Fruit fly (Drosophila melanogaster): ENCODE measurements around the gene CG17078.
A peak's percentile ranks its signal among the peaks of the same experiment; 100 is the strongest.

CG17078 gene

dm6 chr2L:305646-306045 lies 27.6 kb upstream of the CG17078 start, which contains the start of gene Plc21C (continued):
- TF ChIP-seq NK7.1 (GFP tag; optimal IDR thresholded peaks at IDR 0.05) = peak; percentile 49
- no peak for TF ChIP-seq psq (GFP tag; optimal IDR thresholded peaks at IDR 0.05)
- no peak for TF ChIP-seq GATAe (GFP tag; conservative IDR thresholded peaks at IDR 0.05)
- TF ChIP-seq lov (optimal IDR thresholded peaks at IDR 0.05) = no peak
- no peak for TF ChIP-seq lov (GFP tag; IDR thresholded peaks at IDR 0.05)
- peak; percentile 43 for TF ChIP-seq CG13775 (GFP tag; optimal IDR thresholded peaks at IDR 0.05)
- no peak for TF ChIP-seq Asciz (GFP tag; optimal IDR thresholded peaks at IDR 0.05)
- 0 out of 3 replicates have a peak, but pooled peaks have one; percentile 20 for TF ChIP-seq CG11695 (GFP tag; IDR thresholded peaks at IDR 0.05)
- peak; percentile 25 for TF ChIP-seq pnt (GFP tag; optimal IDR thresholded peaks at IDR 0.05)
- no peak for TF ChIP-seq yki (optimal IDR thresholded peaks at IDR 0.05)
- peak; percentile 43 for TF ChIP-seq CG8924 (tag; optimal IDR thresholded peaks at IDR 0.05)
- peak; percentile 48 for TF ChIP-seq CG10543 (GFP tag; optimal IDR thresholded peaks at IDR 0.05)
- TF ChIP-seq zen2 (GFP tag; IDR thresholded peaks at IDR 0.05; ENCODE audit: partially characterized antibody) = no peak; the same call in 2 of the 3 replicates
- no peak for TF ChIP-seq p53 (GFP tag; optimal IDR thresholded peaks at IDR 0.05)
- TF ChIP-seq tup (GFP tag; optimal IDR thresholded peaks at IDR 0.05) = peak; percentile 5
- TF ChIP-seq CG16863 (GFP tag; optimal IDR thresholded peaks at IDR 0.05) = peak; percentile 18
- peak; percentile 72 for TF ChIP-seq Hmr (GFP tag; optimal IDR thresholded peaks at IDR 0.05)
- TF ChIP-seq CG10274 (GFP tag; optimal IDR thresholded peaks at IDR 0.05) = no peak
- TF ChIP-seq CG10462 (GFP tag; optimal IDR thresholded peaks at IDR 0.05) = no peak
- no peak for TF ChIP-seq ac (GFP tag; optimal IDR thresholded peaks at IDR 0.05)
- TF ChIP-seq Sry-β (GFP tag; optimal IDR thresholded peaks at IDR 0.05) = peak; percentile 49
- TF ChIP-seq bab2 (GFP tag; optimal IDR thresholded peaks at IDR 0.05) = peak; percentile 37
- TF ChIP-seq Mad (GFP tag; optimal IDR thresholded peaks at IDR 0.05) = peak; percentile 49
- TF ChIP-seq Dll (GFP tag; IDR thresholded peaks at IDR 0.05; ENCODE audit: partially characterized antibody) = peak; percentile 60; the same call in 3 of the 4 replicates
- TF ChIP-seq exex (tag; optimal IDR thresholded peaks at IDR 0.05) = no peak
- TF ChIP-seq CG17568 (GFP tag; optimal IDR thresholded peaks at IDR 0.05) = peak; percentile 17
- TF ChIP-seq HLH54F (GFP tag; optimal IDR thresholded peaks at IDR 0.05) = peak; percentile 58
- TF ChIP-seq Sry-δ (GFP tag; optimal IDR thresholded peaks at IDR 0.05) = peak; percentile 65
- TF ChIP-seq Max (GFP tag; optimal IDR thresholded peaks at IDR 0.05) = peak; percentile 65
- TF ChIP-seq tx (GFP tag; optimal IDR thresholded peaks at IDR 0.05) = peak; percentile 33
- TF ChIP-seq Ssrp (tag; optimal IDR thresholded peaks at IDR 0.05) = no peak
- peak; percentile 6 for TF ChIP-seq D19A (tag; optimal IDR thresholded peaks at IDR 0.05)
- TF ChIP-seq CG15601 (tag; optimal IDR thresholded peaks at IDR 0.05) = peak; percentile 60
- TF ChIP-seq Hr51 (GFP tag; optimal IDR thresholded peaks at IDR 0.05) = peak; percentile 28 to 64
- TF ChIP-seq abd-A (tag; optimal IDR thresholded peaks at IDR 0.05) = peak; percentile 13
- TF ChIP-seq CG4820 (GFP tag; optimal IDR thresholded peaks at IDR 0.05) = peak; percentile 7
- TF ChIP-seq zf30C (GFP tag; optimal IDR thresholded peaks at IDR 0.05) = no peak
- TF ChIP-seq sc (optimal IDR thresholded peaks at IDR 0.05) = no peak
- no peak for TF ChIP-seq sc (GFP tag; optimal IDR thresholded peaks at IDR 0.05)
- no peak for TF ChIP-seq nerfin-2 (GFP tag; IDR thresholded peaks at IDR 0.05; ENCODE audit: partially characterized antibody)
- TF ChIP-seq Dref (GFP tag; IDR thresholded peaks at IDR 0.05) = peak; percentile 41; the same call in 1 of the 2 replicates
- no peak for TF ChIP-seq Ravus (GFP tag; IDR thresholded peaks at IDR 0.05)
- peak; percentile 31; the same call in 1 of the 2 replicates for TF ChIP-seq amos (GFP tag; IDR thresholded peaks at IDR 0.05; ENCODE audit: partially characterized antibody)
- TF ChIP-seq Rx (GFP tag; IDR thresholded peaks at IDR 0.05) = no peak
- TF ChIP-seq Ets65A (GFP tag) = peak; percentile 96
- peak; percentile 6 for TF ChIP-seq Nf-YB (GFP tag; optimal IDR thresholded peaks at IDR 0.05)
- TF ChIP-seq mld (GFP tag; IDR thresholded peaks at IDR 0.05; ENCODE audit: partially characterized antibody) = no peak
- TF ChIP-seq CG12155 (GFP tag; optimal IDR thresholded peaks at IDR 0.05) = peak; percentile 91
- TF ChIP-seq Gsc (GFP tag; IDR thresholded peaks at IDR 0.05) = no peak
- TF ChIP-seq CG9876 (GFP tag; optimal IDR thresholded peaks at IDR 0.05) = no peak
- TF ChIP-seq HLHmδ (GFP tag; optimal IDR thresholded peaks at IDR 0.05) = no peak
